Worm (Caenorhabditis elegans): ENCODE results near the gene srz-103.

The srz-103 gene

ce11 chrV:16723744-16724143 is 44.6 kb upstream of the srz-103 start, which contains the start of gene nhr-112:
Gene nhr-112 (minus strand): TSS chrV:16723844.
- TF ChIP-seq nhr-12 (tag; optimal IDR thresholded peaks at IDR 0.05) (no peak), fkh-4 (tag; optimal IDR thresholded peaks at IDR 0.05; ENCODE audit: borderline replicate concordance) (no peak), vab-15 (tag; optimal IDR thresholded peaks at IDR 0.05) (no peak), C16A3.4 (tag; optimal IDR thresholded peaks at IDR 0.05) (no peak), ztf-4 (tag; optimal IDR thresholded peaks at IDR 0.05) (no peak)

- TF ChIP-seq aha-1 (tag; optimal IDR thresholded peaks at IDR 0.05), result no peak
- TF ChIP-seq nhr-12 (tag; optimal IDR thresholded peaks at IDR 0.05), result no peak
- no peak for TF ChIP-seq zag-1 (tag; optimal IDR thresholded peaks at IDR 0.05)
- no peak for TF ChIP-seq blmp-1 (tag; optimal IDR thresholded peaks at IDR 0.05)
- TF ChIP-seq dsc-1 (tag; optimal IDR thresholded peaks at IDR 0.05), result no peak
- TF ChIP-seq skn-1 (tag; optimal IDR thresholded peaks at IDR 0.05), result no peak
- TF ChIP-seq F16B12.6 (tag; optimal IDR thresholded peaks at IDR 0.05), result no peak
- no peak for TF ChIP-seq tlp-1 (tag; optimal IDR thresholded peaks at IDR 0.05)
- TF ChIP-seq nhr-90 (tag; optimal IDR thresholded peaks at IDR 0.05; ENCODE audit: poor library complexity), result no peak
- TF ChIP-seq nhr-76 (tag; optimal IDR thresholded peaks at IDR 0.05), result no peak
- TF ChIP-seq lin-13 (GFP tag; optimal IDR thresholded peaks at IDR 0.05), result no peak
- TF ChIP-seq mdl-1 (tag; optimal IDR thresholded peaks at IDR 0.05), result no peak
- no peak for TF ChIP-seq sox-4 (tag; optimal IDR thresholded peaks at IDR 0.05)
- no peak for TF ChIP-seq elt-3 (tag; optimal IDR thresholded peaks at IDR 0.05)
- no peak for TF ChIP-seq ama-1 (optimal IDR thresholded peaks at IDR 0.05)
- no peak for TF ChIP-seq alr-1 (tag; optimal IDR thresholded peaks at IDR 0.05; ENCODE audit: borderline replicate concordance)
- no peak for TF ChIP-seq unc-130 (tag; optimal IDR thresholded peaks at IDR 0.05)
- no peak for TF ChIP-seq elt-2 (tag; optimal IDR thresholded peaks at IDR 0.05)
- no peak for TF ChIP-seq nhr-77 (tag; optimal IDR thresholded peaks at IDR 0.05)
Measured at ce11 chrV:16716574-16716973, 37.4 kb upstream of the srz-103 start, which contains the start of gene srh-137. Gene srh-137 (minus strand): TSS chrV:16716674.

ce11 chrV:16713797-16714196 is 34.7 kb upstream of the srz-103 start:
- TF ChIP-seq nhr-20 (tag; optimal IDR thresholded peaks at IDR 0.05), result no peak
- TF ChIP-seq blmp-1 (tag; optimal IDR thresholded peaks at IDR 0.05), result no peak
- no peak for TF ChIP-seq pax-3 (tag; optimal IDR thresholded peaks at IDR 0.05)
- no peak for TF ChIP-seq snu-23 (GFP tag; optimal IDR thresholded peaks at IDR 0.05)
- no peak for TF ChIP-seq pqm-1 (tag; optimal IDR thresholded peaks at IDR 0.05)
- TF ChIP-seq nhr-47 (tag; optimal IDR thresholded peaks at IDR 0.05), result no peak
- no peak for TF ChIP-seq fkh-10 (GFP tag; optimal IDR thresholded peaks at IDR 0.05)
- no peak for TF ChIP-seq dpl-1 (GFP tag; optimal IDR thresholded peaks at IDR 0.05)
- TF ChIP-seq elt-2 (tag; optimal IDR thresholded peaks at IDR 0.05), result no peak
- no peak for TF ChIP-seq alr-1 (tag; optimal IDR thresholded peaks at IDR 0.05; ENCODE audit: borderline replicate concordance)
- no peak for TF ChIP-seq C34B4.2 (tag; optimal IDR thresholded peaks at IDR 0.05)
- TF ChIP-seq nhr-12 (tag; optimal IDR thresholded peaks at IDR 0.05), result no peak
- TF ChIP-seq isw-1 (GFP tag; IDR thresholded peaks at IDR 0.05), result no peak
- no peak for TF ChIP-seq elt-3 (tag; optimal IDR thresholded peaks at IDR 0.05)

DNA sequence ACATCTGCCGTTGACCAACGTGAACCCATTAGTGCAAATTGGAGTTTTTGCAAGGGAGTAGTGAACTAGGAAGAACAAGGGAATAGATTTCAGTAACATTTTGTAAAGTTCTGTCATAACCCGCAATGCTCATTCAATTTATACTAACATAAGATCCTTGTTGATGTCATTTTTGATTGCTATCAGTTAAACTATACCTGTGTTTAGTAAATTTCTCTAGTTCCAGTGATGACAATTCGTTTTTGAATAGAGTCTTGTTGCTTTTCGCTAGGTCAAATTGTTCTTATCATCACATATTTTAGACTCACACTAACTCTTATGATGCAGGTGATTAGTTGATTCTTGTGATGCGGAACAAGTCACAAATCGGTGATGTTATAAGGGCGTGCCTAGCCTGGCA is 27.4 kb upstream of the srz-103 start, which contains the start of gene clec-9:
Gene clec-9, minus strand, starts transcription at position 101 of the 400 bp plus-strand sequence.
- TF ChIP-seq lin-35 (GFP tag; optimal IDR thresholded peaks at IDR 0.05), result no peak
- no peak for TF ChIP-seq nhr-84 (tag; optimal IDR thresholded peaks at IDR 0.05)
- TF ChIP-seq rnt-1 (tag; optimal IDR thresholded peaks at IDR 0.05), result no peak
- no peak for TF ChIP-seq lin-15B (tag; optimal IDR thresholded peaks at IDR 0.05)
- TF ChIP-seq pax-3 (tag; optimal IDR thresholded peaks at IDR 0.05), result no peak
- TF ChIP-seq elt-2 (tag; optimal IDR thresholded peaks at IDR 0.05), result no peak
- TF ChIP-seq alr-1 (tag; optimal IDR thresholded peaks at IDR 0.05; ENCODE audit: borderline replicate concordance), result no peak
- TF ChIP-seq hlh-4 (tag; optimal IDR thresholded peaks at IDR 0.05), result no peak
- TF ChIP-seq fkh-10 (GFP tag; optimal IDR thresholded peaks at IDR 0.05), result no peak
- TF ChIP-seq ama-1 (optimal IDR thresholded peaks at IDR 0.05), result no peak
- no peak for TF ChIP-seq ceh-90 (tag; optimal IDR thresholded peaks at IDR 0.05)

All from whole organism, L1 larva.